Worm (Caenorhabditis elegans) whole organism, young adult: Measurements from ENCODE around the gene epac-1.

Experiments
- B0019.2 ChIP-seq: fragments of 200-800 bp; sonication (Bioruptor generic); conservative IDR thresholded peaks from 2 replicates; pipeline ENCODE4 v1.3.6; 2022; ENCODE audit warnings: missing genetic modification reagents, missing genetic modification characterization, missing compliant biosample characterization
- B0035.1 ChIP-seq: sonication (generic microtip); optimal IDR thresholded peaks from 2 replicates; lab custom pipeline; 2016; ENCODE audit warnings: missing genetic modification characterization, mild to moderate bottlenecking, missing compliant biosample characterization, missing genotype, missing genetic modification reagents
- B0336.3 ChIP-seq: fragments of 200-800 bp; sonication (Bioruptor generic); IDR thresholded peaks from 2 replicates; pipeline ENCODE4 v1.3.6; 2022; ENCODE audit warnings: missing genetic modification characterization, missing compliant biosample characterization
- C17E4.6 ChIP-seq: fragments of 200-800 bp; sonication (Bioruptor generic); IDR thresholded peaks from 2 replicates; pipeline ENCODE4 v1.3.6; 2022; ENCODE audit warnings: missing genetic modification reagents, missing genetic modification characterization, missing compliant biosample characterization
- D2030.7 ChIP-seq: fragments of 200-800 bp; sonication (Bioruptor generic); IDR thresholded peaks from 2 replicates; pipeline ENCODE4 v1.3.6; 2022; ENCODE audit warnings: missing genetic modification reagents, missing genetic modification characterization, missing compliant biosample characterization
- F10E7.11 ChIP-seq: sonication (generic microtip); optimal IDR thresholded peaks from 2 replicates; lab custom pipeline; 2017; ENCODE audit warnings: mild to moderate bottlenecking, missing genetic modification characterization, moderate library complexity, missing compliant biosample characterization
- F33H1.4 ChIP-seq: fragments of 200-800 bp; sonication (Bioruptor generic); IDR thresholded peaks from 2 replicates; pipeline ENCODE4 v1.3.6; 2022; ENCODE audit warnings: missing genetic modification reagents, missing genetic modification characterization, missing compliant biosample characterization
- F37B4.10 ChIP-seq: fragments of 200-800 bp; sonication (Bioruptor generic); IDR thresholded peaks from 2 replicates; pipeline ENCODE4 v1.3.6; 2022; ENCODE audit warnings: missing genetic modification characterization, missing compliant biosample characterization
- F57C9.4 ChIP-seq: sonication (generic microtip); optimal IDR thresholded peaks from 2 replicates; lab custom pipeline; 2017; ENCODE audit warnings: mild to moderate bottlenecking, missing genetic modification characterization, missing compliant biosample characterization
- K12H6.12 ChIP-seq: fragments of 200-800 bp; sonication (Bioruptor generic); optimal IDR thresholded peaks from 2 replicates; lab custom pipeline; 2018; ENCODE audit warnings: mild to moderate bottlenecking, missing genetic modification characterization, missing compliant biosample characterization
- Y53F4B.3 ChIP-seq: fragments of 200-800 bp; sonication (Bioruptor generic); IDR thresholded peaks from 2 replicates; pipeline ENCODE4 v1.3.6; 2022; ENCODE audit warnings: missing genetic modification reagents, missing genetic modification characterization, missing compliant biosample characterization
- Y53G8AR.9 ChIP-seq: fragments of 200-800 bp; sonication (Bioruptor generic); conservative IDR thresholded peaks from 2 replicates; pipeline ENCODE4 v1.3.6; 2022; ENCODE audit warnings: missing genetic modification reagents, missing genetic modification characterization, missing compliant biosample characterization
- Y95B8A.8 ChIP-seq: fragments of 200-800 bp; sonication (Bioruptor generic); IDR thresholded peaks from 2 replicates; pipeline ENCODE4 v1.3.6; 2022; ENCODE audit warnings: missing genetic modification reagents, missing genetic modification characterization, missing compliant biosample characterization
- aptf-3 ChIP-seq: fragments of 200-800 bp; sonication (Bioruptor generic); IDR thresholded peaks from 2 replicates; pipeline ENCODE4 v1.3.6; 2022; ENCODE audit warnings: missing genetic modification characterization, missing compliant biosample characterization
- atf-7 ChIP-seq: sonication (generic microtip); optimal IDR thresholded peaks from 2 replicates; lab custom pipeline; 2017; ENCODE audit warnings: mild to moderate bottlenecking, missing genetic modification characterization, missing compliant biosample characterization
- bed-2 ChIP-seq: fragments of 200-800 bp; sonication (Bioruptor generic); IDR thresholded peaks from 2 replicates; pipeline ENCODE4 v1.3.6; 2022; ENCODE audit warnings: missing genetic modification reagents, missing genetic modification characterization, missing compliant biosample characterization
- cebp-2 ChIP-seq: fragments of 200-800 bp; sonication (Bioruptor generic); IDR thresholded peaks from 2 replicates; pipeline ENCODE4 v1.3.6; 2022; ENCODE audit warnings: missing genetic modification characterization, missing compliant biosample characterization
- ceh-100 ChIP-seq: fragments of 200-800 bp; sonication (Bioruptor generic); IDR thresholded peaks from 2 replicates; pipeline ENCODE4 v1.3.6; 2022; ENCODE audit warnings: missing genetic modification reagents, missing genetic modification characterization, missing compliant biosample characterization
- ceh-58 ChIP-seq: fragments of 200-800 bp; sonication (Bioruptor generic); IDR thresholded peaks from 2 replicates; pipeline ENCODE4 v1.3.6; 2022; ENCODE audit warnings: missing genetic modification characterization, missing compliant biosample characterization
- ceh-79 ChIP-seq: sonication (generic microtip); optimal IDR thresholded peaks from 2 replicates; lab custom pipeline; 2017; ENCODE audit warnings: mild to moderate bottlenecking, missing genetic modification characterization, missing compliant biosample characterization
- die-1 ChIP-seq: sonication (generic microtip); optimal IDR thresholded peaks from 2 replicates; lab custom pipeline; 2016; ENCODE audit warnings: missing genotype, mild to moderate bottlenecking, missing genetic modification characterization, missing compliant biosample characterization
- dox-1 ChIP-seq: fragments of 200-800 bp; sonication (Bioruptor generic); IDR thresholded peaks from 2 replicates; pipeline ENCODE4 v1.3.6; 2022; ENCODE audit warnings: missing genetic modification reagents, missing genetic modification characterization, missing compliant biosample characterization
- dpl-1 ChIP-seq: fragments of 150-350 bp; optimal IDR thresholded peaks from 2 replicates; lab custom pipeline; 2014; ENCODE audit warnings: missing biosample characterization, missing genetic modification reagents, missing genetic modification characterization
- efl-1 ChIP-seq: fragments of 150-350 bp; optimal IDR thresholded peaks from 2 replicates; lab custom pipeline; 2014; ENCODE audit warnings: missing biosample characterization, missing genetic modification reagents, missing genetic modification characterization
- gei-17 ChIP-seq: fragments of 200-800 bp; sonication (Bioruptor generic); optimal IDR thresholded peaks from 2 replicates; lab custom pipeline; 2018; ENCODE audit warnings: mild to moderate bottlenecking, missing genetic modification characterization, missing compliant biosample characterization
- him-1 ChIP-seq: sonication (generic microtip); optimal IDR thresholded peaks from 2 replicates; lab custom pipeline; 2016; ENCODE audit warnings: missing genotype, missing genetic modification reagents, missing genetic modification characterization, missing compliant biosample characterization
- hmg-20 ChIP-seq: fragments of 200-800 bp; sonication (Bioruptor generic); IDR thresholded peaks from 2 replicates; pipeline ENCODE4 v1.3.6; 2022; ENCODE audit warnings: missing genetic modification reagents, missing genetic modification characterization, missing compliant biosample characterization
- hsf-1 ChIP-seq: fragments of 200-800 bp; sonication (Bioruptor generic); IDR thresholded peaks from 2 replicates; pipeline ENCODE4 v1.3.6; 2022; ENCODE audit warnings: missing genetic modification reagents, missing genetic modification characterization, missing compliant biosample characterization
- lag-1 ChIP-seq: fragments of 200-800 bp; sonication (Bioruptor generic); IDR thresholded peaks from 2 replicates; pipeline ENCODE4 v1.3.6; 2022; ENCODE audit warnings: missing genetic modification reagents, missing genetic modification characterization, missing compliant biosample characterization
- lin-26 ChIP-seq: fragments of 200-800 bp; sonication (Bioruptor generic); IDR thresholded peaks from 2 replicates; pipeline ENCODE4 v1.3.6; 2022; ENCODE audit warnings: missing genetic modification reagents, missing genetic modification characterization, missing compliant biosample characterization
- lir-1 ChIP-seq: fragments of 200-800 bp; sonication (Bioruptor generic); conservative IDR thresholded peaks from 2 replicates; pipeline ENCODE4 v1.3.6; 2022; ENCODE audit warnings: missing genetic modification reagents, missing genetic modification characterization, missing compliant biosample characterization
- lsl-1 ChIP-seq: fragments of 200-800 bp; sonication (Bioruptor generic); optimal IDR thresholded peaks from 2 replicates; lab custom pipeline; 2018; ENCODE audit warnings: mild to moderate bottlenecking, missing genetic modification characterization, moderate library complexity, missing compliant biosample characterization
- lsy-27 ChIP-seq: sonication (generic microtip); optimal IDR thresholded peaks from 2 replicates; lab custom pipeline; 2017; ENCODE audit warnings: missing genetic modification characterization, mild to moderate bottlenecking, missing compliant biosample characterization, antibody characterized with exemption, missing genotype, borderline replicate concordance; ENCODE audit not compliant: insufficient read depth
- madf-10 ChIP-seq: sonication (generic microtip); optimal IDR thresholded peaks from 2 replicates; lab custom pipeline; 2016; ENCODE audit warnings: mild to moderate bottlenecking, missing genetic modification characterization, missing compliant biosample characterization
- madf-3 ChIP-seq: fragments of 200-800 bp; sonication (Bioruptor generic); IDR thresholded peaks from 2 replicates; pipeline ENCODE4 v1.3.6; 2022; ENCODE audit warnings: missing genetic modification reagents, missing genetic modification characterization, missing compliant biosample characterization
- mel-28 ChIP-seq: sonication (generic microtip); optimal IDR thresholded peaks from 2 replicates; lab custom pipeline; 2016; ENCODE audit warnings: borderline replicate concordance, mild to moderate bottlenecking, missing genetic modification characterization, missing compliant biosample characterization
- mxl-1 ChIP-seq: sonication (generic microtip); optimal IDR thresholded peaks from 2 replicates; lab custom pipeline; 2016; ENCODE audit warnings: missing genetic modification characterization, missing compliant biosample characterization
- nhr-120 ChIP-seq: fragments of 200-800 bp; sonication (Bioruptor generic); IDR thresholded peaks from 2 replicates; pipeline ENCODE4 v1.3.6; 2022; ENCODE audit warnings: missing genetic modification characterization, missing compliant biosample characterization
- pha-4 ChIP-seq: fragments of 150-350 bp; sonication (generic microtip); optimal IDR thresholded peaks from 2 replicates; lab custom pipeline; 2014; ENCODE audit warnings: missing biosample characterization, missing genetic modification reagents, missing genetic modification characterization
- rcor-1 ChIP-seq: fragments of 200-800 bp; sonication (Bioruptor generic); IDR thresholded peaks from 2 replicates; pipeline ENCODE4 v1.3.6; 2022; ENCODE audit warnings: missing genetic modification reagents, missing genetic modification characterization, missing compliant biosample characterization
- rpc-1 ChIP-seq, 2 experiments: fragments of 150-350 bp in 1 of 2; sonication (generic microtip) in 1 of 2; optimal IDR thresholded peaks; 2 replicates each; lab custom pipeline; 2014 to 2018; ENCODE audit warnings: missing biosample characterization in 1 of 2, missing genetic modification characterization in 1 of 2, missing genetic modification reagents in 1 of 2, missing genotype in 1 of 2
- snpc-3.4 ChIP-seq: sonication (generic microtip); optimal IDR thresholded peaks from 2 replicates; lab custom pipeline; 2017; ENCODE audit warnings: missing genetic modification characterization, mild to moderate bottlenecking, missing compliant biosample characterization, antibody characterized with exemption, moderate library complexity, missing genotype, missing genetic modification reagents
- sptf-2 ChIP-seq: fragments of 200-800 bp; sonication (Bioruptor generic); optimal IDR thresholded peaks from 2 replicates; lab custom pipeline; 2018; ENCODE audit warnings: mild to moderate bottlenecking, missing genetic modification characterization, missing compliant biosample characterization
- unc-130 ChIP-seq: sonication (generic microtip); optimal IDR thresholded peaks from 2 replicates; lab custom pipeline; 2016; ENCODE audit warnings: missing genetic modification reagents, missing genetic modification characterization, missing compliant biosample characterization
- xnd-1 ChIP-seq: sonication (generic microtip); optimal IDR thresholded peaks from 2 replicates; lab custom pipeline; 2016; ENCODE audit warnings: missing genotype, missing genetic modification reagents, missing genetic modification characterization, missing compliant biosample characterization
- zfh-2 ChIP-seq: fragments of 200-800 bp; sonication (Bioruptor generic); conservative IDR thresholded peaks from 2 replicates; pipeline ENCODE4 v1.3.6; 2022; ENCODE audit warnings: missing genetic modification reagents, missing genetic modification characterization, missing compliant biosample characterization
- ztf-18 ChIP-seq: sonication (generic microtip); optimal IDR thresholded peaks from 2 replicates; lab custom pipeline; 2016; ENCODE audit warnings: missing genotype, mild to moderate bottlenecking, missing genetic modification characterization, missing compliant biosample characterization
- ztf-22 ChIP-seq: fragments of 200-800 bp; sonication (Bioruptor generic); optimal IDR thresholded peaks from 2 replicates; lab custom pipeline; 2018; ENCODE audit warnings: mild to moderate bottlenecking, missing genetic modification characterization, moderate library complexity, missing compliant biosample characterization
- ztf-3 ChIP-seq: fragments of 200-800 bp; sonication (Bioruptor generic); optimal IDR thresholded peaks from 2 replicates; lab custom pipeline; 2018; ENCODE audit warnings: mild to moderate bottlenecking, missing genetic modification characterization, missing compliant biosample characterization

The epac-1 gene

DNA sequence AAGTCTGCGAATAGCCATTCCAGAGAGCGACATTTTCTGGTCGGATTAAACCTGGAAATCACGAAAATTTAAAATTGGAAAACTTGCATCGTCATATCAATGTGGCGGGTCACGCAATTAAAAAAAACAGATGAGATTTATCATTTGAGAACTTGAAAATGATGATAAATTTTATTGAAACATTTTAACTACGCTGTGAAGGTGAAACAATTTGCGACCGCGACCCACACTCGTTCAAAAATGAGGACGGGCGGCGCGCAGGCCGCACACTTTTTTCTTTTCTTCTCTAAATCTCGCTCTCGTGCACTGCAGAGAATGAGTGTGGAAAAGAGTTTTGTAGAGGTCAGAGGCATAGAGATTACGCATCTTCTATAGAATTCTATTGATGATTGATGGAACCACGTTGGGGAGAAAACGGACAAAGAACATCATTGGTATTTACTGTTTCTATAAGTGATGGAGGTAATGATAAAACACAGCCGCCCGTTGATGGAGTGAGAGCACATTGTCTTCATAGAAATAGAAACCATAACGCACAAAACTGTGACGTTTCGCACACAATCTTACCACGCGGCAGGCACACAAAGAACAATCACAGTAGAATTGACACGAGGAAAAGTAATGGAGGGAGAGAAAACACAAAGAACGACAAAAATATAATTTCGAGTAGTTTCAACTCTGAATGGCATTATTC, 27.7 kb downstream of the epac-1 start, which contains the start of gene cts-1 (continued):
- TF ChIP-seq Y95B8A.8 (no peak), ceh-79 (tag; lab: Kevin White, UChicago) (peak; percentile 19), hmg-20 (no peak), B0035.1 (peak; percentile 49), K12H6.12 (tag; lab: Kevin White, UChicago) (no peak), madf-3 (GFP tag; lab: Robert Waterston, UW) (no peak), F33H1.4 (GFP tag; lab: Robert Waterston, UW) (no peak), gei-17 (GFP tag; lab: Kevin White, UChicago) (no peak), rcor-1 (GFP tag; lab: Robert Waterston, UW) (no peak), die-1 (tag; lab: Kevin White, UChicago) (peak; percentile 36), Y53G8AR.9 (GFP tag; lab: Robert Waterston, UW) (no peak), snpc-3.4 (tag; lab: Kevin White, UChicago) (peak; percentile 7), Y53F4B.3 (GFP tag; lab: Robert Waterston, UW) (no peak), him-1 (tag; lab: Kevin White, UChicago) (no peak), rpc-1 (optimal IDR thresholded peaks at IDR 0.05; lab: Kevin White, UChicago) (no peak), rpc-1 (tag; optimal IDR thresholded peaks at IDR 0.05; lab: Kevin White, UChicago) (no peak), ztf-22 (GFP tag; lab: Kevin White, UChicago) (peak; percentile 52), dox-1 (GFP tag; lab: Robert Waterston, UW) (no peak), madf-10 (tag; lab: Kevin White, UChicago) (peak; percentile 61), C17E4.6 (GFP tag; lab: Robert Waterston, UW) (no peak), dpl-1 (no peak), ztf-18 (tag; lab: Kevin White, UChicago) (peak; percentile 54), xnd-1 (tag; lab: Kevin White, UChicago) (no peak), aptf-3 (GFP tag; lab: Robert Waterston, UW) (no peak), lag-1 (GFP tag; lab: Robert Waterston, UW) (no peak), D2030.7 (no peak), lin-26 (GFP tag; lab: Robert Waterston, UW) (no peak), atf-7 (peak; percentile 80), sptf-2 (no peak), cebp-2 (GFP tag; lab: Robert Waterston, UW) (no peak), ceh-58 (GFP tag; lab: Robert Waterston, UW) (no peak), ztf-3 (GFP tag; lab: Kevin White, UChicago) (no peak), ceh-100 (GFP tag; lab: Robert Waterston, UW) (no peak), B0336.3 (GFP tag; lab: Robert Waterston, UW) (no peak), bed-2 (GFP tag; lab: Robert Waterston, UW) (no peak), lsy-27 (tag; lab: Kevin White, UChicago) (no peak), mxl-1 (no peak), lir-1 (no peak), F10E7.11 (tag; lab: Kevin White, UChicago) (peak; percentile 32), hsf-1 (GFP tag; lab: Robert Waterston, UW) (no peak), pha-4 (no peak), B0019.2 (no peak), zfh-2 (GFP tag; lab: Robert Waterston, UW) (no peak), F57C9.4 (no peak), nhr-120 (no peak), lsl-1 (peak; percentile 39), mel-28 (no peak), unc-130 (GFP tag; lab: Kevin White, UChicago) (no peak), F37B4.10 (GFP tag; lab: Robert Waterston, UW) (no peak), efl-1 (GFP tag; lab: Kevin White, UChicago) (peak; percentile 41)
